Fruit fly (Drosophila melanogaster): ENCODE measurements around the gene FMRFaR.

DNA sequence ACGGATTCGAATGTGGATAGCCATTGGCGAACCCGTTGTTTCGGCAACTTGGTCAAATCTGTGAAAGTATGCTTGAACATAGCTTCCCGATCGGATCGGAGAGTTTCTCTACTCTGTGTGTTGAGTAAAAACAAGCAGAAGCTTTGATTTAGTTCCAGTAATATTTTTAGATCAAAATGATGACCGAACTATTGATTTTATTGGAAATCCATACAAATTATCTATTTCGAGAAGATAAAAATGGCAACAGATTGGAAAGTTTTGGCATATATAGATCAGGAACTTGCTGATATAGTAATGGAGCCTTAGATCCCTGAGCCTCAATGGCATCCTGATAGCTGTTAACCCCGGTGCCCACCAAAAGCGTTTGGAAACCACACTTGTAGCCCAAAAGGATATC is 14.5 kb downstream of the FMRFaR start, which contains the start of gene CG32488:
- TF ChIP-seq CG7368 (GFP tag; optimal IDR thresholded peaks at IDR 0.05) (no peak), lz (GFP tag; optimal IDR thresholded peaks at IDR 0.05) (no peak), cyc (GFP tag; optimal IDR thresholded peaks at IDR 0.05) (no peak), Gug (GFP tag; IDR thresholded peaks at IDR 0.05) (no peak), fkh (GFP tag; optimal IDR thresholded peaks at IDR 0.05) (no peak), CG6854 (GFP tag; optimal IDR thresholded peaks at IDR 0.05) (no peak), Lpt (GFP tag; optimal IDR thresholded peaks at IDR 0.05) (no peak), fd59A (GFP tag; optimal IDR thresholded peaks at IDR 0.05) (no peak)
